Worm (Caenorhabditis elegans): ENCODE results near the gene pgp-9.

- no peak for TF ChIP-seq unc-39 (tag; optimal IDR thresholded peaks at IDR 0.05)
- no peak for TF ChIP-seq unc-120 (tag; optimal IDR thresholded peaks at IDR 0.05; ENCODE audit: poor library complexity, severe bottlenecking)
These were observed 27.9 kb downstream of the pgp-9 start, which contains the start of gene srab-12 for ce11 chrV:17783542-17783941.
